Fruit fly (Drosophila melanogaster): ENCODE measurements around the gene Ada2b.

Gene Ada2b

dm6 chr3R:8256040-8256439 is 15.7 kb upstream of the Ada2b start (continued):
- TF ChIP-seq Met (GFP tag; optimal IDR thresholded peaks at IDR 0.05), result no peak

- TF ChIP-seq CG8319 (GFP tag; optimal IDR thresholded peaks at IDR 0.05), result no peak
- no peak for TF ChIP-seq Sox102F (GFP tag; optimal IDR thresholded peaks at IDR 0.05)
- no peak for TF ChIP-seq lz (GFP tag; optimal IDR thresholded peaks at IDR 0.05)
- no peak for TF ChIP-seq Eip78C (GFP tag)
- TF ChIP-seq svp (GFP tag), result no peak
- no peak for TF ChIP-seq Met (GFP tag; optimal IDR thresholded peaks at IDR 0.05)
- TF ChIP-seq Hr39 (GFP tag; optimal IDR thresholded peaks at IDR 0.05), result no peak
- no peak for TF ChIP-seq Ets96B (tag; optimal IDR thresholded peaks at IDR 0.05)
- TF ChIP-seq CG3919 (GFP tag; optimal IDR thresholded peaks at IDR 0.05), result no peak
These were observed 14.0 kb upstream of the Ada2b start for dm6 chr3R:8254347-8254746.

dm6 chr3R:8251532-8251931 is 11.2 kb upstream of the Ada2b start:
- TF ChIP-seq CG6163 (GFP tag; IDR thresholded peaks at IDR 0.05) (0 out of 3 replicates have a peak, but pooled peaks have one; percentile 22), Blimp-1 (GFP tag; optimal IDR thresholded peaks at IDR 0.05) (peak; percentile 91), CG8632 (GFP tag; optimal IDR thresholded peaks at IDR 0.05) (no peak), CG8319 (GFP tag; optimal IDR thresholded peaks at IDR 0.05) (no peak), Eip78C (GFP tag) (peak; percentile 37), CG10631 (GFP tag; optimal IDR thresholded peaks at IDR 0.05) (no peak), dsx (GFP tag; optimal IDR thresholded peaks at IDR 0.05; ENCODE audit: poor library complexity, severe bottlenecking) (no peak)

dm6 chr3R:8250166-8250733 is 9.9 kb upstream of the Ada2b start, which contains the start of gene mtg:
mtg (plus strand) TSS chr3R:8250497.
- peak; percentile 39 for TF ChIP-seq Lpt (GFP tag; optimal IDR thresholded peaks at IDR 0.05)
- no peak for TF ChIP-seq Smox (GFP tag; optimal IDR thresholded peaks at IDR 0.05)
- no peak for TF ChIP-seq spab (GFP tag; optimal IDR thresholded peaks at IDR 0.05)
- no peak for TF ChIP-seq CG6276 (GFP tag; optimal IDR thresholded peaks at IDR 0.05)
- TF ChIP-seq CG11902 (GFP tag; optimal IDR thresholded peaks at IDR 0.05), result no peak
- no peak for TF ChIP-seq fd59A (GFP tag; optimal IDR thresholded peaks at IDR 0.05)
- TF ChIP-seq Eip78C (GFP tag), result peak; percentile 18
- no peak for TF ChIP-seq CG3032 (tag; optimal IDR thresholded peaks at IDR 0.05)
- TF ChIP-seq CG6808 (GFP tag; optimal IDR thresholded peaks at IDR 0.05), result peak; percentile 99
- no peak for TF ChIP-seq Met (GFP tag; optimal IDR thresholded peaks at IDR 0.05)
- peak; percentile 27 for TF ChIP-seq CG3919 (GFP tag; optimal IDR thresholded peaks at IDR 0.05)
- peak; percentile 43; the same call in 1 of the 2 replicates for TF ChIP-seq CG15336 (GFP tag; IDR thresholded peaks at IDR 0.05)
- TF ChIP-seq CG6163 (GFP tag; IDR thresholded peaks at IDR 0.05), result peak; percentile 32; the same call in 1 of the 3 replicates
- 0 out of 3 replicates have a peak, but pooled peaks have one; percentile 31 for TF ChIP-seq CG8119 (GFP tag; IDR thresholded peaks at IDR 0.05)
- TF ChIP-seq eg (GFP tag; IDR thresholded peaks at IDR 0.05), result peak; percentile 20; the same call in 1 of the 3 replicates

- TF ChIP-seq ss (GFP tag; optimal IDR thresholded peaks at IDR 0.05) (no peak), achi (GFP tag; optimal IDR thresholded peaks at IDR 0.05) (no peak), CG11762 (GFP tag; optimal IDR thresholded peaks at IDR 0.05; ENCODE audit: insufficient read depth) (no peak), CG32006 (GFP tag; optimal IDR thresholded peaks at IDR 0.05) (no peak), CG6163 (GFP tag; IDR thresholded peaks at IDR 0.05) (no peak), svp (GFP tag) (no peak), CG4318 (GFP tag; optimal IDR thresholded peaks at IDR 0.05) (no peak), dac (GFP tag; optimal IDR thresholded peaks at IDR 0.05) (no peak), fd85E (GFP tag; optimal IDR thresholded peaks at IDR 0.05) (no peak), Gug (GFP tag; IDR thresholded peaks at IDR 0.05) (no peak), CG3032 (tag; optimal IDR thresholded peaks at IDR 0.05) (no peak), lz (GFP tag; optimal IDR thresholded peaks at IDR 0.05) (no peak), Met (GFP tag; optimal IDR thresholded peaks at IDR 0.05) (no peak), CG9139 (GFP tag; optimal IDR thresholded peaks at IDR 0.05) (no peak), acj6 (GFP tag; optimal IDR thresholded peaks at IDR 0.05) (no peak), CG10669 (GFP tag; optimal IDR thresholded peaks at IDR 0.05) (no peak), CG11902 (GFP tag; optimal IDR thresholded peaks at IDR 0.05) (no peak), Smox (GFP tag; optimal IDR thresholded peaks at IDR 0.05) (no peak)
These were observed 7.8 kb upstream of the Ada2b start, which contains the start of gene CG15864 for dm6 chr3R:8248138-8248537. CG15864 (plus strand) TSS chr3R:8248438.

Data from whole organism, prepupa.